Worm (Caenorhabditis elegans) whole organism, L3 larva: ENCODE results near the gene Y53G8AM.4.
"Not testable (repeated sequence)": the region's sequence is repeated elsewhere in the genome, so short reads cannot be mapped to it uniquely, and the experiment has no call there.

ENCODE experiments used
- R02D3.7 ChIP-seq: fragments of 150-350 bp; optimal IDR thresholded peaks from 2 replicates; lab custom pipeline; 2014; ENCODE audit warnings: missing biosample characterization, missing genetic modification characterization
- aly-2 ChIP-seq: fragments of 150-350 bp; optimal IDR thresholded peaks from 2 replicates; lab custom pipeline; 2014; ENCODE audit warnings: missing biosample characterization, missing genetic modification characterization
- ceh-16 ChIP-seq: sonication (generic microtip); optimal IDR thresholded peaks from 2 replicates; lab custom pipeline; 2017; ENCODE audit warnings: missing biosample characterization, missing genetic modification characterization
- ceh-28 ChIP-seq: fragments of 150-350 bp; optimal IDR thresholded peaks from 2 replicates; lab custom pipeline; 2014; ENCODE audit warnings: missing biosample characterization, missing genetic modification reagents, missing genetic modification characterization
- ceh-82 ChIP-seq: fragments of 150-350 bp; optimal IDR thresholded peaks from 2 replicates; lab custom pipeline; 2014; ENCODE audit warnings: missing biosample characterization, missing genetic modification characterization
- daf-12 ChIP-seq: fragments of 150-350 bp; optimal IDR thresholded peaks from 2 replicates; lab custom pipeline; 2014; ENCODE audit warnings: missing biosample characterization, missing genetic modification reagents, missing genetic modification characterization
- egl-27 ChIP-seq: sonication (generic microtip); optimal IDR thresholded peaks from 4 replicates; lab custom pipeline; 2017; ENCODE audit warnings: missing biosample characterization, missing genetic modification reagents, missing genetic modification characterization
- egl-5 ChIP-seq: fragments of 150-350 bp; optimal IDR thresholded peaks from 2 replicates; lab custom pipeline; 2017; ENCODE audit warnings: missing biosample characterization, missing genetic modification reagents, missing genetic modification characterization, inconsistent platforms
- elt-2 ChIP-seq: sonication (generic microtip); optimal IDR thresholded peaks from 2 replicates; lab custom pipeline; 2016; ENCODE audit warnings: missing genetic modification reagents, mild to moderate bottlenecking, missing genetic modification characterization, missing compliant biosample characterization
- fkh-10 ChIP-seq: sonication (generic microtip); optimal IDR thresholded peaks from 2 replicates; lab custom pipeline; 2017; ENCODE audit warnings: missing biosample characterization, missing genetic modification reagents, missing genetic modification characterization
- fkh-2 ChIP-seq: fragments of 150-350 bp; optimal IDR thresholded peaks from 2 replicates; lab custom pipeline; 2014; ENCODE audit warnings: missing biosample characterization, missing genetic modification reagents, missing genetic modification characterization
- fos-1 ChIP-seq: fragments of 150-350 bp; optimal IDR thresholded peaks from 2 replicates; lab custom pipeline; 2014; ENCODE audit warnings: missing biosample characterization, missing genetic modification characterization
- hmg-11 ChIP-seq: sonication (generic microtip); optimal IDR thresholded peaks from 2 replicates; lab custom pipeline; 2016; ENCODE audit warnings: missing genetic modification characterization, missing compliant biosample characterization
- jun-1 ChIP-seq: fragments of 150-350 bp; optimal IDR thresholded peaks from 2 replicates; lab custom pipeline; 2014; ENCODE audit warnings: missing biosample characterization, missing genetic modification reagents, missing genetic modification characterization
- lin-15B ChIP-seq: fragments of 150-350 bp; optimal IDR thresholded peaks from 2 replicates; lab custom pipeline; 2014; ENCODE audit warnings: missing biosample characterization, missing genetic modification characterization
- lsy-12 ChIP-seq: sonication (generic microtip); optimal IDR thresholded peaks from 2 replicates; lab custom pipeline; 2016; ENCODE audit warnings: mild to moderate bottlenecking, missing genetic modification characterization, missing compliant biosample characterization
- mdl-1 ChIP-seq: fragments of 150-350 bp; optimal IDR thresholded peaks from 2 replicates; lab custom pipeline; 2014; ENCODE audit warnings: missing biosample characterization, missing genetic modification characterization
- nfya-1 ChIP-seq: sonication (generic microtip); optimal IDR thresholded peaks from 2 replicates; lab custom pipeline; 2017; ENCODE audit warnings: missing genetic modification characterization, mild to moderate bottlenecking, missing compliant biosample characterization, antibody characterized with exemption, moderate library complexity; ENCODE audit not compliant: insufficient read depth
- nhr-11 ChIP-seq: fragments of 150-350 bp; optimal IDR thresholded peaks from 2 replicates; lab custom pipeline; 2014; ENCODE audit warnings: missing biosample characterization, missing genetic modification characterization
- nhr-237 ChIP-seq: fragments of 150-350 bp; optimal IDR thresholded peaks from 2 replicates; lab custom pipeline; 2014; ENCODE audit warnings: missing biosample characterization, missing genetic modification characterization
- nhr-25 ChIP-seq: sonication (generic microtip); optimal IDR thresholded peaks from 2 replicates; lab custom pipeline; 2017; ENCODE audit warnings: missing biosample characterization, missing genetic modification characterization
- nhr-28 ChIP-seq: fragments of 150-350 bp; optimal IDR thresholded peaks from 2 replicates; lab custom pipeline; 2014; ENCODE audit warnings: missing biosample characterization, missing genetic modification characterization
- nhr-43 ChIP-seq: sonication (generic microtip); optimal IDR thresholded peaks from 2 replicates; lab custom pipeline; 2016; ENCODE audit warnings: mild to moderate bottlenecking, missing genetic modification characterization, missing compliant biosample characterization; ENCODE audit not compliant: poor library complexity, severe bottlenecking
- nhr-67 ChIP-seq: fragments of 150-350 bp; optimal IDR thresholded peaks from 2 replicates; lab custom pipeline; 2014; ENCODE audit warnings: missing biosample characterization, missing genetic modification characterization
- nhr-77 ChIP-seq: fragments of 150-350 bp; optimal IDR thresholded peaks from 2 replicates; lab custom pipeline; 2014; ENCODE audit warnings: missing biosample characterization, missing genetic modification characterization
- pha-4 ChIP-seq: fragments of 150-350 bp; optimal IDR thresholded peaks from 2 replicates; lab custom pipeline; 2014; ENCODE audit warnings: missing biosample characterization, missing genetic modification reagents, missing genetic modification characterization
- pqm-1 ChIP-seq: fragments of 150-350 bp; optimal IDR thresholded peaks from 2 replicates; lab custom pipeline; 2017; ENCODE audit warnings: missing biosample characterization, missing genetic modification characterization, inconsistent platforms
- sea-2 ChIP-seq: fragments of 150-350 bp; sonication (generic microtip); optimal IDR thresholded peaks from 4 replicates; lab custom pipeline; 2014; ENCODE audit warnings: missing biosample characterization, missing genetic modification reagents, missing genetic modification characterization
- snpc-4 ChIP-seq: fragments of 150-350 bp; optimal IDR thresholded peaks from 2 replicates; lab custom pipeline; 2014; ENCODE audit warnings: missing biosample characterization, missing genetic modification characterization
- tbx-2 ChIP-seq: sonication (generic microtip); optimal IDR thresholded peaks from 2 replicates; lab custom pipeline; 2016; ENCODE audit warnings: mild to moderate bottlenecking, missing genetic modification characterization, missing compliant biosample characterization
- unc-39 ChIP-seq: sonication (generic microtip); optimal IDR thresholded peaks from 4 replicates; lab custom pipeline; 2017; ENCODE audit warnings: missing biosample characterization, missing genetic modification characterization
- zag-1 ChIP-seq: fragments of 150-350 bp; optimal IDR thresholded peaks from 2 replicates; lab custom pipeline; 2014; ENCODE audit warnings: missing biosample characterization, missing genetic modification characterization
- ztf-11 ChIP-seq: fragments of 150-350 bp; optimal IDR thresholded peaks from 2 replicates; lab custom pipeline; 2014; ENCODE audit warnings: missing biosample characterization, missing genetic modification characterization
- ztf-4 ChIP-seq: fragments of 150-350 bp; optimal IDR thresholded peaks from 2 replicates; lab custom pipeline; 2014; ENCODE audit warnings: missing biosample characterization, missing genetic modification characterization

The Y53G8AM.4 gene

DNA sequence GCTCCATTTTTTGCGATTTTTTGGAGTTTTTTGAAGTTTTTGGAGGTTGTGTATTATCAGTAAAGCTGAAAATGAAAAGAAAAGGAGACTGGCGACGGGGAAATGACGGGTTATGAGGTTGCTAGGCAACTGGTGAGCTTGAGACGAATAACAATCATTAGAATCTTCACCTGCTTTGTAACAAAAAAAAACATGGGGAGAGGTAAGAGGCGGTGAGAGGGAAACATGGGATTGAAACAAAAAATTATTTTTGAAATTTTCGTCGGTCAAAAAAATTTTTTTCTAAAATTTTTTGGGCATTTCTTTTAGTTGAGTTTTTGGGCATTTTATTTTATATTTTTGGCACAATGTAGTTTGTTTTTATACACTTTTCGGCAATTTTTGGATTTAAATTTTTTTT lies 11.1 kb upstream of the Y53G8AM.4 start, which contains the start of gene Y53G8AM.7:
Y53G8AM.7 (minus strand) TSS at position 101 of the 400 bp plus-strand sequence.
- TF ChIP-seq snpc-4 (no peak), ceh-28 (tag; lab: Kevin White, UChicago) (no peak), lsy-12 (no peak), ztf-11 (tag; lab: Kevin White, UChicago) (no peak), egl-5 (tag; lab: Kevin White, UChicago) (no peak), nfya-1 (tag; lab: Kevin White, UChicago) (no peak), fos-1 (tag; lab: Kevin White, UChicago) (no peak), ztf-4 (tag; lab: Kevin White, UChicago) (no peak), R02D3.7 (tag; lab: Kevin White, UChicago) (no peak), hmg-11 (tag; lab: Kevin White, UChicago) (no peak), tbx-2 (tag; lab: Kevin White, UChicago) (no peak), nhr-28 (no peak), nhr-67 (tag; lab: Kevin White, UChicago) (no peak), ceh-82 (tag; lab: Kevin White, UChicago) (no peak), sea-2 (GFP tag; lab: Kevin White, UChicago) (no peak), lin-15B (tag; lab: Kevin White, UChicago) (no peak), fkh-10 (GFP tag; lab: Kevin White, UChicago) (no peak)

DNA sequence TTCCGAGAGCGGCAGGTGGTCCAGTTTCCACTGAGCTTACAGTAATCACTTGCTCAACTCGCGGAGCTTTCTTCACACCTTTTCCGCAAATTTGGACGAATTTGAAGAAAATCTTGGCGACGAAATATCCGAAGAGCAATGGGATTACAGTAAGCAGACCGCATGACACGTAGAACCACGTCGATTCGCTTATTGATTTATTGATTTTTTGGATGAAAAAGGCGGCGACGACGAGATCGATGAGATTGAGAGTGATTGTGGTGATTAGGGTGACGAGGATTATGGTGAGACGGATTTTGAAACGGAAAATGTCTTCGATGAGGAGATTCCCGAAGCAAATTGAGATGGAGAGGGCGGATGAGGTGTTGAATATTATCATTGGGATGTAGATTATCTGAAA lies 8.2 kb upstream of the Y53G8AM.4 start:
- TF ChIP-seq nhr-11 (tag; lab: Kevin White, UChicago) (no peak), snpc-4 (no peak), nhr-43 (no peak), nhr-67 (tag; lab: Kevin White, UChicago) (no peak), ceh-28 (tag; lab: Kevin White, UChicago) (peak; percentile 64), egl-5 (tag; lab: Kevin White, UChicago) (no peak)

- not testable (repeated sequence) for TF ChIP-seq nhr-237; nhr-28; ceh-82 (tag; lab: Kevin White, UChicago)
- TF ChIP-seq, all 47 proteins: peak for 0; not testable (repeated sequence) for 47
Measured at ce11 chrIII:3259691-3260090, 4.2 kb upstream of the Y53G8AM.4 start, which contains the start of gene Y53G8AM.6. Y53G8AM.6 (minus strand) TSS chrIII:3259791.

DNA sequence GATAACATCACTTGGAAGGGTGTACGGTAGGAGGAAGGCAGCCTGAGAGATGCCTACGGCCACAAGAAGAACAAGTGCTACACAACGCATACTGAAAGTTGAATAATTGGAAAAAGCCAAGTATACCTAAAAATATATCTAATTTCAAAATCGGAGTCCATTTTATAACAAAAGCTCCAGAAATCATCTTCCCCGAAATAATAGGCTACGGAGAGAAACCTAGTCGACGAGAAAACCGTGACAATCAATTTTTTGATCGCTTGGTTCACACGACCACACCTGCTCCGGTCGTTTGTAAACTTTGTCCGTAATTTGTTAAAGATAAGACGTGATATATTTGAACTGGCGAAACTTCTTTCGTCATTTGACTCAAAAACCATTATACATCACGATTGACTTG lies 2.8 kb upstream of the Y53G8AM.4 start, which contains the start of gene nspg-7.2:
nspg-7.2 (minus strand) TSS at position 101 of the 400 bp plus-strand sequence.
- TF ChIP-seq pqm-1 (tag; lab: Kevin White, UChicago): no peak
- TF ChIP-seq jun-1 (tag; lab: Kevin White, UChicago): no peak
- no peak for TF ChIP-seq hmg-11 (tag; lab: Kevin White, UChicago)

DNA sequence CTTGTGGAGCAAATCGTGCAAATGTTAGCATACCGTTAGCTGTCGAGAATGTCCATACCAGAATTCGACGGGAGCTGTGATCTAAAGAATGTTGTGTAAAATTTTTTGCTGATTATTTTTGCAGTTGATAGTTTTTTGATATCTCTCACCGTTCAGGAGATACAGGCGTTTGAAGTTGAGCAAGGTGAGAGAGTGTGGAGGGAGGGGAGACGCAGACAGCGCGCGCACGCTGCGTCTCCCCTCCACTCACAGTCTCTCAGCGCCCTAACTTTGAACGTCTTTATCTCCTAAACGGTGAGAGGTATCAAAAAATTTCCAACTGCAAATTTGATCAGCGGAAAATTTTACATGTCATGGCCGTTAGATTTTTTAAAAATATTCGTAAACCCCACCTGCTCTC lies 452 bp downstream of the Y53G8AM.4 start:
- TF ChIP-seq daf-12 (tag; lab: Kevin White, UChicago) (no peak), fkh-2 (no peak), nhr-237 (no peak), ztf-11 (tag; lab: Kevin White, UChicago) (no peak), jun-1 (tag; lab: Kevin White, UChicago) (no peak), ceh-16 (no peak), fos-1 (tag; lab: Kevin White, UChicago) (no peak), egl-27 (tag; lab: Kevin White, UChicago) (no peak), egl-5 (tag; lab: Kevin White, UChicago) (no peak)
- TF ChIP-seq, all 47 proteins: peak for 0

- TF ChIP-seq pha-4: peak; percentile 75
- peak; percentile 65 for TF ChIP-seq jun-1 (tag; lab: Kevin White, UChicago)
- TF ChIP-seq pqm-1 (tag; lab: Kevin White, UChicago): peak; percentile 98
- TF ChIP-seq nhr-25 (tag; lab: Kevin White, UChicago): no peak
- TF ChIP-seq aly-2: no peak
- TF ChIP-seq zag-1 (tag; lab: Kevin White, UChicago): no peak
- no peak for TF ChIP-seq unc-39 (tag; lab: Kevin White, UChicago)
- TF ChIP-seq mdl-1 (tag; lab: Kevin White, UChicago): no peak
- TF ChIP-seq elt-2 (tag; lab: Kevin White, UChicago): peak; percentile 97
- TF ChIP-seq nhr-77: no peak
Measured at ce11 chrIII:3253736-3254135, 1.7 kb downstream of the Y53G8AM.4 start.
